Fruit fly (Drosophila melanogaster) whole organism, embryonic: Measurements from ENCODE around the gene CG3862.

Experiments
- Aef1 ChIP-seq: fragments of 200-800 bp; sonication (Bioruptor generic); IDR thresholded peaks from 3 replicates; pipeline ENCODE4 v1.3.6; 2022; ENCODE audit warnings: missing biosample characterization, missing genetic modification characterization
- B-H2 ChIP-seq: fragments of 200-800 bp; sonication (Bioruptor generic); optimal IDR thresholded peaks from 2 replicates; lab custom pipeline; 2018; ENCODE audit warnings: missing biosample characterization, mild to moderate bottlenecking, missing genetic modification characterization
- CG1024 ChIP-seq: fragments of 200-800 bp; sonication (Bioruptor generic); IDR thresholded peaks from 2 replicates; pipeline ENCODE4 v1.3.6; 2022; ENCODE audit warnings: missing biosample characterization, missing genetic modification characterization
- CG10431 ChIP-seq: fragments of 200-800 bp; sonication (Bioruptor generic); optimal IDR thresholded peaks from 3 replicates; lab custom pipeline; 2018; ENCODE audit warnings: missing biosample characterization, mild to moderate bottlenecking, missing genetic modification characterization
- CG10979 ChIP-seq: fragments of 200-800 bp; sonication (Bioruptor generic); optimal IDR thresholded peaks from 2 replicates; lab custom pipeline; 2018; ENCODE audit warnings: missing biosample characterization, mild to moderate bottlenecking, missing genetic modification characterization, moderate library complexity
- CG11560 ChIP-seq: fragments of 200-800 bp; sonication (Bioruptor generic); IDR thresholded peaks from 3 replicates; pipeline ENCODE4 v1.3.6; 2022; ENCODE audit warnings: missing biosample characterization, missing genetic modification characterization
- CG11723 ChIP-seq: fragments of 200-800 bp; sonication (Bioruptor generic); optimal IDR thresholded peaks from 2 replicates; lab custom pipeline; 2017; ENCODE audit warnings: missing biosample characterization, mild to moderate bottlenecking, missing genetic modification characterization
- CG13123 ChIP-seq: fragments of 200-800 bp; sonication (Bioruptor generic); optimal IDR thresholded peaks from 2 replicates; lab custom pipeline; 2016; ENCODE audit warnings: missing biosample characterization, missing genetic modification characterization
- CG13287 ChIP-seq: fragments of 200-800 bp; sonication (Bioruptor generic); IDR thresholded peaks from 2 replicates; pipeline ENCODE4 v1.3.6; 2022; ENCODE audit warnings: missing biosample characterization, missing genetic modification characterization; ENCODE audit not compliant: partially characterized antibody
- CG14667 ChIP-seq: fragments of 200-800 bp; sonication (Bioruptor generic); IDR thresholded peaks from 2 replicates; pipeline ENCODE4 v1.3.6; 2022; ENCODE audit warnings: missing biosample characterization, missing genetic modification characterization
- CG1529 ChIP-seq: fragments of 200-800 bp; sonication (Bioruptor generic); optimal IDR thresholded peaks from 3 replicates; lab custom pipeline; 2018; ENCODE audit warnings: missing biosample characterization, missing genetic modification characterization
- CG1602 ChIP-seq: fragments of 200-800 bp; sonication (Bioruptor generic); optimal IDR thresholded peaks from 3 replicates; lab custom pipeline; 2016; ENCODE audit warnings: missing biosample characterization, missing genetic modification characterization
- CG17912 ChIP-seq: fragments of 200-800 bp; sonication (Bioruptor generic); optimal IDR thresholded peaks from 2 replicates; lab custom pipeline; 2018; ENCODE audit warnings: missing biosample characterization, mild to moderate bottlenecking, missing genetic modification characterization
- CG31224 ChIP-seq: fragments of 200-800 bp; sonication (Bioruptor generic); IDR thresholded peaks from 2 replicates; pipeline ENCODE4 v1.3.6; 2022; ENCODE audit warnings: missing biosample characterization, missing genetic modification characterization
- CG3163 ChIP-seq: fragments of 200-800 bp; sonication (Bioruptor generic); optimal IDR thresholded peaks from 3 replicates; lab custom pipeline; 2016; ENCODE audit warnings: missing biosample characterization, missing genetic modification characterization
- CG34376 ChIP-seq: fragments of 200-800 bp; sonication (Bioruptor generic); optimal IDR thresholded peaks from 2 replicates; lab custom pipeline; 2018; ENCODE audit warnings: missing biosample characterization, mild to moderate bottlenecking, missing genetic modification characterization
- CG3847 ChIP-seq: fragments of 200-800 bp; sonication (Bioruptor generic); IDR thresholded peaks from 2 replicates; pipeline ENCODE4 v1.3.6; 2022; ENCODE audit warnings: missing biosample characterization, missing genetic modification characterization
- CG7786 ChIP-seq: fragments of 200-800 bp; sonication (Bioruptor generic); optimal IDR thresholded peaks from 2 replicates; lab custom pipeline; 2016; ENCODE audit warnings: missing biosample characterization, missing genetic modification characterization
- CG8290 ChIP-seq, 3 experiments: fragments of 200-800 bp; sonication (Bioruptor generic); optimal IDR thresholded peaks; 2 replicates each; lab custom pipeline; 2016 to 2019; ENCODE audit warnings: missing biosample characterization in 3 of 3, missing genetic modification characterization in 3 of 3, mild to moderate bottlenecking in 2 of 3, moderate library complexity in 1 of 3
- CG8359 ChIP-seq: fragments of 200-800 bp; sonication (Bioruptor generic); optimal IDR thresholded peaks from 2 replicates; lab custom pipeline; 2017; ENCODE audit warnings: missing biosample characterization, mild to moderate bottlenecking, missing genetic modification characterization, borderline replicate concordance
- CG9876 ChIP-seq: fragments of 200-800 bp; sonication (Bioruptor generic); optimal IDR thresholded peaks from 2 replicates; lab custom pipeline; 2016; ENCODE audit warnings: missing biosample characterization, missing genetic modification characterization
- CHES-1-like ChIP-seq: fragments of 200-800 bp; sonication (Bioruptor generic); optimal IDR thresholded peaks from 2 replicates; lab custom pipeline; 2016; ENCODE audit warnings: missing biosample characterization, missing genetic modification characterization
- Fer1 ChIP-seq: fragments of 200-800 bp; sonication (Bioruptor generic); optimal IDR thresholded peaks from 2 replicates; lab custom pipeline; 2017; ENCODE audit warnings: missing biosample characterization, mild to moderate bottlenecking, missing genetic modification characterization
- H2.0 ChIP-seq: fragments of 200-800 bp; sonication (Bioruptor generic); IDR thresholded peaks from 2 replicates; pipeline ENCODE4 v1.3.6; 2022; ENCODE audit warnings: missing biosample characterization, missing genetic modification characterization
- HLH54F ChIP-seq: fragments of 200-800 bp; sonication (Bioruptor generic); optimal IDR thresholded peaks from 3 replicates; lab custom pipeline; 2016; ENCODE audit warnings: missing biosample characterization, missing genetic modification characterization
- Hmx ChIP-seq: fragments of 200-800 bp; sonication (Bioruptor generic); optimal IDR thresholded peaks from 2 replicates; lab custom pipeline; 2016; ENCODE audit warnings: missing biosample characterization, missing genetic modification characterization
- Hr39 ChIP-seq: fragments of >200 bp; optimal IDR thresholded peaks from 2 replicates; lab custom pipeline; 2017
- Hr78 ChIP-seq, 2 experiments: fragments of 200-800 bp in 1 of 2; fragments of >200 bp in 1 of 2; sonication (Bioruptor generic) in 1 of 2; optimal IDR thresholded peaks; 2 replicates each; lab custom pipeline; 2017 to 2019; ENCODE audit warnings: missing biosample characterization in 2 of 2, missing genetic modification characterization in 2 of 2, mild to moderate bottlenecking in 1 of 2, moderate library complexity in 1 of 2
- Myb ChIP-seq: fragments of 200-800 bp; sonication (Bioruptor generic); optimal IDR thresholded peaks from 2 replicates; lab custom pipeline; 2016; ENCODE audit warnings: missing biosample characterization, missing genetic modification characterization
- NfI ChIP-seq: fragments of 200-800 bp; sonication (Bioruptor generic); optimal IDR thresholded peaks from 3 replicates; lab custom pipeline; 2018; ENCODE audit warnings: missing biosample characterization, mild to moderate bottlenecking, missing genetic modification characterization, moderate library complexity
- Rx ChIP-seq: fragments of 200-800 bp; sonication (Bioruptor generic); IDR thresholded peaks from 2 replicates; pipeline ENCODE4 v1.3.6; 2022; ENCODE audit warnings: missing biosample characterization, missing genetic modification characterization
- Scr ChIP-seq: fragments of 200-800 bp; sonication (Bioruptor generic); IDR thresholded peaks from 2 replicates; pipeline ENCODE4 v1.3.6; 2022; ENCODE audit warnings: missing biosample characterization, missing genetic modification characterization; ENCODE audit not compliant: partially characterized antibody
- Side ChIP-seq: fragments of 200-800 bp; sonication (Bioruptor generic); optimal IDR thresholded peaks from 2 replicates; lab custom pipeline; 2016; ENCODE audit warnings: missing biosample characterization, missing genetic modification characterization
- Sry-δ ChIP-seq: fragments of 200-800 bp; sonication (Bioruptor generic); optimal IDR thresholded peaks from 2 replicates; lab custom pipeline; 2016; ENCODE audit warnings: missing biosample characterization, missing genetic modification characterization
- amos ChIP-seq: fragments of 200-800 bp; sonication (Bioruptor generic); IDR thresholded peaks from 2 replicates; pipeline ENCODE4 v1.3.6; 2022; ENCODE audit warnings: missing biosample characterization, missing genetic modification characterization; ENCODE audit not compliant: partially characterized antibody
- aop ChIP-seq: fragments of 200-800 bp; sonication (Bioruptor generic); IDR thresholded peaks from 2 replicates; pipeline ENCODE4 v1.3.6; 2022; ENCODE audit warnings: missing biosample characterization, missing genetic modification characterization
- ato ChIP-seq: fragments of 200-800 bp; sonication (Bioruptor generic); IDR thresholded peaks from 2 replicates; pipeline ENCODE4 v1.3.6; 2022; ENCODE audit warnings: missing biosample characterization, missing genetic modification characterization; ENCODE audit not compliant: partially characterized antibody
- bigmax ChIP-seq: fragments of 200-800 bp; sonication (Bioruptor generic); optimal IDR thresholded peaks from 2 replicates; lab custom pipeline; 2018; ENCODE audit warnings: missing biosample characterization, mild to moderate bottlenecking, missing genetic modification characterization
- chn ChIP-seq: fragments of 200-800 bp; sonication (Bioruptor generic); optimal IDR thresholded peaks from 2 replicates; lab custom pipeline; 2016; ENCODE audit warnings: missing biosample characterization, missing genetic modification characterization
- exex ChIP-seq: fragments of 200-800 bp; sonication (Bioruptor generic); optimal IDR thresholded peaks from 4 replicates; lab custom pipeline; 2018; ENCODE audit warnings: missing biosample characterization, mild to moderate bottlenecking, missing genetic modification characterization, moderate library complexity
- gem ChIP-seq: fragments of 200-800 bp; sonication (Bioruptor generic); optimal IDR thresholded peaks from 2 replicates; lab custom pipeline; 2019; ENCODE audit warnings: missing biosample characterization, mild to moderate bottlenecking, missing genetic modification characterization, moderate library complexity
- grn ChIP-seq: fragments of 200-800 bp; sonication (Bioruptor generic); optimal IDR thresholded peaks from 3 replicates; lab custom pipeline; 2017; ENCODE audit warnings: missing biosample characterization, missing genetic modification characterization
- ind ChIP-seq: fragments of 200-800 bp; sonication (Bioruptor generic); optimal IDR thresholded peaks from 3 replicates; lab custom pipeline; 2016; ENCODE audit warnings: missing biosample characterization, missing genetic modification characterization
- kay ChIP-seq: fragments of 200-800 bp; sonication (Bioruptor generic); optimal IDR thresholded peaks from 2 replicates; lab custom pipeline; 2016; ENCODE audit warnings: missing biosample characterization, missing genetic modification characterization
- prd ChIP-seq, 3 experiments: fragments of >200 bp in 2 of 3; fragments of 200-800 bp in 1 of 3; sonication (Bioruptor generic) in 1 of 3; optimal IDR thresholded peaks in 2 of 3; IDR thresholded peaks in 1 of 3; 2 replicates in 2 of 3; 3 replicates in 1 of 3; pipeline versions ENCODE4 v1.3.6 to Lab custom; 2017 to 2022; ENCODE audit warnings: missing biosample characterization in 1 of 3, missing genetic modification characterization in 1 of 3
- tin ChIP-seq: fragments of 200-800 bp; sonication (Bioruptor generic); optimal IDR thresholded peaks from 3 replicates; lab custom pipeline; 2016; ENCODE audit warnings: missing biosample characterization, missing genetic modification characterization
- ttk ChIP-seq: fragments of 200-800 bp; sonication (Bioruptor generic); IDR thresholded peaks from 2 replicates; pipeline ENCODE4 v2.1.2; 2022; ENCODE audit warnings: missing biosample characterization, missing genetic modification characterization
- zf30C ChIP-seq: fragments of 200-800 bp; sonication (Bioruptor generic); optimal IDR thresholded peaks from 3 replicates; lab custom pipeline; 2018; ENCODE audit warnings: missing biosample characterization, mild to moderate bottlenecking, missing genetic modification characterization

The CG3862 gene

DNA sequence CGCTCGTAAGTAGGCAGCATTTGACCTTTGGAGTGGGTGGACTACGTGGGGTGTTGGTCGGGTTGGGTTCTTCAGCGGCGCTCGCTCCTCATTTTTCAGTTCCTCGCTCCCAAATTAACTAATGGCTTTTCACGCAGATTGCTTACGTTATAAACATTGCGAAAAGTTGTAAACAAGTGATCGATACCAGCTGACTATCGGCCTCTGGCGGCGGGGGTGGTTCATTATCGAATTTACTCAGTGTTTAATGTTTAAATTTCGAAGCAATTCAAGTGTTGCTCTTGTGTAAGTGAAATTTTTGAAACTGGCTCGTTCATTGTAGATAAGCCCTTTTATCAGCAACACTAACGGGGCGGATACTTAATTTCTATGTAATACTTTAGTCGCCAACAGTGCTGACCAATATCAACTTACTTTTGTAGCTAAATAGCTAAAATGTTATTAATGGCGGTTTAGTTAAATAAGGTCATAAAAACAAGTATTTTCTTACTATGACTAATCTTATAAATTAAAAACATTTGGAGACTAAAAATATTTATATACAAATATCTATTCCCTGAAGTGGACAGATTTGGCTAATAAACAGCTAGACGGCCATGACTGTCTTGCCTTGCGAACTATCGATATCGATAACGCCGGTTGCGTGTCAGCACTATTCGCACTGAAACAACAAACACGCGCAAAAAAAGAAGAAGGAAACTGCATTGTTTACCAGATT, 6.2 kb downstream of the CG3862 start, which contains the start of the genes PGAP2 and Clp (continued):
- TF ChIP-seq prd (optimal IDR thresholded peaks at IDR 0.05; lab: Kevin White, UChicago) (no peak), prd (GFP tag; IDR thresholded peaks at IDR 0.05; lab: Robert Waterston, UW) (peak; percentile 85), Scr (GFP tag; lab: Robert Waterston, UW) (peak; percentile 67; the same call in 1 of the 2 replicates), CG31224 (GFP tag; lab: Robert Waterston, UW) (peak; percentile 67), NfI (peak; percentile 61), CHES-1-like (GFP tag; lab: Kevin White, UChicago) (peak; percentile 30), ttk (peak; percentile 72), CG1529 (GFP tag; lab: Kevin White, UChicago) (peak; percentile 26), CG34376 (GFP tag; lab: Kevin White, UChicago) (no peak), CG1602 (GFP tag; lab: Kevin White, UChicago) (peak; percentile 79), zf30C (GFP tag; lab: Kevin White, UChicago) (no peak), CG3847 (GFP tag; lab: Robert Waterston, UW) (peak; percentile 79), Sry-δ (GFP tag; lab: Kevin White, UChicago) (peak; percentile 77), B-H2 (GFP tag; lab: Kevin White, UChicago) (peak; percentile 23), Side (GFP tag; lab: Kevin White, UChicago) (no peak), exex (tag; lab: Kevin White, UChicago) (peak; percentile 53), Hmx (GFP tag; lab: Kevin White, UChicago) (no peak), CG11560 (tag; lab: Robert Waterston, UW) (no peak), CG8290 (GFP tag; optimal IDR thresholded peaks at IDR 0.05; lab: Kevin White, UChicago) (peak; percentile 81), CG8290 (tag; optimal IDR thresholded peaks at IDR 0.05; lab: Kevin White, UChicago) (no peak), Aef1 (GFP tag; lab: Robert Waterston, UW) (peak; percentile 82), CG1024 (GFP tag; lab: Robert Waterston, UW) (peak; percentile 43; the same call in 1 of the 2 replicates), HLH54F (GFP tag; lab: Kevin White, UChicago) (peak; percentile 50), Hr39 (lab: Kevin White, UChicago) (no peak), aop (no peak), ato (GFP tag; lab: Robert Waterston, UW) (peak; percentile 31; the same call in 1 of the 2 replicates), CG7786 (GFP tag; lab: Kevin White, UChicago) (peak; percentile 61), Rx (GFP tag; lab: Robert Waterston, UW) (peak; percentile 52; the same call in 1 of the 2 replicates), chn (GFP tag; lab: Kevin White, UChicago) (peak; percentile 51), gem (tag; lab: Kevin White, UChicago) (peak; percentile 89), CG8359 (GFP tag; lab: Kevin White, UChicago) (no peak), Hr78 (GFP tag; optimal IDR thresholded peaks at IDR 0.05; lab: Kevin White, UChicago) (no peak), CG11723 (GFP tag; lab: Kevin White, UChicago) (peak; percentile 26), CG14667 (GFP tag; lab: Robert Waterston, UW) (peak; percentile 53; the same call in 1 of the 2 replicates), CG10431 (GFP tag; lab: Kevin White, UChicago) (no peak), amos (GFP tag; lab: Robert Waterston, UW) (peak; percentile 11; the same call in 1 of the 2 replicates), bigmax (GFP tag; lab: Kevin White, UChicago) (no peak), grn (no peak), CG17912 (no peak), tin (GFP tag; lab: Kevin White, UChicago) (peak; percentile 73), kay (GFP tag; lab: Kevin White, UChicago) (peak; percentile 43), CG3163 (GFP tag; lab: Kevin White, UChicago) (no peak), Fer1 (GFP tag; lab: Kevin White, UChicago) (peak; percentile 51), CG13287 (GFP tag; lab: Robert Waterston, UW) (peak; percentile 70; the same call in 1 of the 2 replicates), Myb (no peak), CG13123 (GFP tag; lab: Kevin White, UChicago) (peak; percentile 38), CG9876 (GFP tag; lab: Kevin White, UChicago) (no peak), ind (GFP tag; lab: Kevin White, UChicago) (peak; percentile 79), CG10979 (tag; lab: Kevin White, UChicago) (peak; percentile 85), H2.0 (peak; percentile 83)
